Fruit fly (Drosophila melanogaster): ENCODE data around the gene CG6059.

The CG6059 gene

dm6 chr3R:27124588-27124987 is at the start of gene CG6059:
CG6059 (minus strand) TSS chr3R:27124688.
- no peak for TF ChIP-seq CTCF (optimal IDR thresholded peaks at IDR 0.05)
- TF ChIP-seq CG8478 (optimal IDR thresholded peaks at IDR 0.05): no peak

dm6 chr3R:27171153-27171552 is 46.7 kb upstream of the CG6059 start:
- no peak for TF ChIP-seq CG8478 (optimal IDR thresholded peaks at IDR 0.05)
- TF ChIP-seq CTCF (optimal IDR thresholded peaks at IDR 0.05): no peak

dm6 chr3R:27167350-27167749 is 42.9 kb upstream of the CG6059 start:
- TF ChIP-seq CTCF (optimal IDR thresholded peaks at IDR 0.05): no peak
- TF ChIP-seq CG8478 (optimal IDR thresholded peaks at IDR 0.05): no peak

- TF ChIP-seq CG8478 (optimal IDR thresholded peaks at IDR 0.05) (no peak), CTCF (optimal IDR thresholded peaks at IDR 0.05) (no peak)
Measured at dm6 chr3R:27165416-27165982, 41.0 kb upstream of the CG6059 start, which contains the start of the genes CG34293 and spn-D. CG34293 (minus strand) TSS chr3R:27165575. spn-D (plus strand) TSS chr3R:27165716.

- TF ChIP-seq CTCF (optimal IDR thresholded peaks at IDR 0.05) (no peak), CG8478 (optimal IDR thresholded peaks at IDR 0.05) (no peak)
Measured at dm6 chr3R:27162824-27163223, 38.3 kb upstream of the CG6059 start, which contains the start of gene ppk31. ppk31 (plus strand) TSS chr3R:27163124.

- TF ChIP-seq CG8478 (optimal IDR thresholded peaks at IDR 0.05): no peak
- no peak for TF ChIP-seq CTCF (optimal IDR thresholded peaks at IDR 0.05)
Measured at dm6 chr3R:27160858-27161257, 36.4 kb upstream of the CG6059 start, which contains the start of gene CG5909. CG5909 (plus strand) TSS chr3R:27161158.

- TF ChIP-seq CTCF (optimal IDR thresholded peaks at IDR 0.05) (no peak), CG8478 (optimal IDR thresholded peaks at IDR 0.05) (no peak)
Measured at dm6 chr3R:27159870-27160269, 35.4 kb upstream of the CG6059 start.

dm6 chr3R:27157814-27158213 is 33.3 kb upstream of the CG6059 start, which contains the start of gene grass:
grass (plus strand) TSS chr3R:27157948.
- TF ChIP-seq CTCF (optimal IDR thresholded peaks at IDR 0.05) (no peak), CG8478 (optimal IDR thresholded peaks at IDR 0.05) (no peak)

dm6 chr3R:27154001-27154400 is 29.5 kb upstream of the CG6059 start:
- TF ChIP-seq CG8478 (optimal IDR thresholded peaks at IDR 0.05): no peak
- no peak for TF ChIP-seq CTCF (optimal IDR thresholded peaks at IDR 0.05)

dm6 chr3R:27153062-27153878 is 28.8 kb upstream of the CG6059 start:
- TF ChIP-seq CTCF (optimal IDR thresholded peaks at IDR 0.05): no peak
- TF ChIP-seq CG8478 (optimal IDR thresholded peaks at IDR 0.05): no peak

- no peak for TF ChIP-seq CTCF (optimal IDR thresholded peaks at IDR 0.05)
- no peak for TF ChIP-seq CG8478 (optimal IDR thresholded peaks at IDR 0.05)
Measured at dm6 chr3R:27152129-27152968, 27.9 kb upstream of the CG6059 start.

dm6 chr3R:27151516-27151823 is 27.0 kb upstream of the CG6059 start, which contains the start of gene Men-b:
Men-b (plus strand) TSS chr3R:27151662.
- TF ChIP-seq CG8478 (optimal IDR thresholded peaks at IDR 0.05): no peak
- TF ChIP-seq CTCF (optimal IDR thresholded peaks at IDR 0.05): peak; percentile 79 to 80

- TF ChIP-seq CG8478 (optimal IDR thresholded peaks at IDR 0.05): no peak
- TF ChIP-seq CTCF (optimal IDR thresholded peaks at IDR 0.05): peak; percentile 26 to 44
Measured at dm6 chr3R:27150685-27151515, 26.4 kb upstream of the CG6059 start, which contains the start of gene CG6051. CG6051 (minus strand) TSS chr3R:27151069.

Measured in S2 (cell line).